Fruit fly (Drosophila melanogaster) whole organism, prepupa: ENCODE results near the gene Osi8.

ENCODE experiments used
- CG15336 ChIP-seq: fragments of 200-800 bp; sonication (Bioruptor generic); IDR thresholded peaks from 2 replicates; pipeline ENCODE4 v1.3.6; 2022; ENCODE audit warnings: missing biosample characterization, missing genetic modification characterization
- CG16779 ChIP-seq: fragments of 200-800 bp; sonication (Bioruptor generic); optimal IDR thresholded peaks from 3 replicates; lab custom pipeline; 2017; ENCODE audit warnings: missing biosample characterization, mild to moderate bottlenecking, missing genetic modification characterization
- CG3032 ChIP-seq: fragments of 200-800 bp; optimal IDR thresholded peaks from 2 replicates; lab custom pipeline; 2019; ENCODE audit warnings: missing biosample characterization, mild to moderate bottlenecking, missing genetic modification characterization, moderate library complexity
- CG3919 ChIP-seq: fragments of 200-800 bp; sonication (Bioruptor generic); optimal IDR thresholded peaks from 3 replicates; lab custom pipeline; 2016; ENCODE audit warnings: missing biosample characterization, missing genetic modification characterization
- CG6276 ChIP-seq: fragments of 200-800 bp; sonication (Bioruptor generic); optimal IDR thresholded peaks from 2 replicates; lab custom pipeline; 2017; ENCODE audit warnings: missing biosample characterization, mild to moderate bottlenecking, missing genetic modification characterization
- OdsH ChIP-seq: fragments of 200-800 bp; sonication (Bioruptor generic); optimal IDR thresholded peaks from 3 replicates; lab custom pipeline; 2016; ENCODE audit warnings: missing biosample characterization, missing genetic modification characterization
- fd59A ChIP-seq: fragments of 200-800 bp; sonication (Bioruptor generic); optimal IDR thresholded peaks from 2 replicates; lab custom pipeline; 2017; ENCODE audit warnings: missing biosample characterization, mild to moderate bottlenecking, missing genetic modification characterization, missing genetic modification reagents
- lz ChIP-seq: fragments of 200-800 bp; sonication (Bioruptor generic); optimal IDR thresholded peaks from 3 replicates; lab custom pipeline; 2016; ENCODE audit warnings: missing biosample characterization, missing genetic modification characterization
- ss ChIP-seq, 2 experiments: fragments of 200-800 bp; sonication (Bioruptor generic); optimal IDR thresholded peaks; 2 replicates in 1 of 2; 3 replicates in 1 of 2; lab custom pipeline; 2017 to 2018; ENCODE audit warnings: mild to moderate bottlenecking in 2 of 2, missing biosample characterization in 2 of 2, missing genetic modification characterization in 2 of 2, moderate library complexity in 1 of 2
- topi ChIP-seq: fragments of 200-800 bp; sonication (Bioruptor generic); optimal IDR thresholded peaks from 3 replicates; lab custom pipeline; 2016; ENCODE audit warnings: missing biosample characterization, missing genetic modification characterization

DNA sequence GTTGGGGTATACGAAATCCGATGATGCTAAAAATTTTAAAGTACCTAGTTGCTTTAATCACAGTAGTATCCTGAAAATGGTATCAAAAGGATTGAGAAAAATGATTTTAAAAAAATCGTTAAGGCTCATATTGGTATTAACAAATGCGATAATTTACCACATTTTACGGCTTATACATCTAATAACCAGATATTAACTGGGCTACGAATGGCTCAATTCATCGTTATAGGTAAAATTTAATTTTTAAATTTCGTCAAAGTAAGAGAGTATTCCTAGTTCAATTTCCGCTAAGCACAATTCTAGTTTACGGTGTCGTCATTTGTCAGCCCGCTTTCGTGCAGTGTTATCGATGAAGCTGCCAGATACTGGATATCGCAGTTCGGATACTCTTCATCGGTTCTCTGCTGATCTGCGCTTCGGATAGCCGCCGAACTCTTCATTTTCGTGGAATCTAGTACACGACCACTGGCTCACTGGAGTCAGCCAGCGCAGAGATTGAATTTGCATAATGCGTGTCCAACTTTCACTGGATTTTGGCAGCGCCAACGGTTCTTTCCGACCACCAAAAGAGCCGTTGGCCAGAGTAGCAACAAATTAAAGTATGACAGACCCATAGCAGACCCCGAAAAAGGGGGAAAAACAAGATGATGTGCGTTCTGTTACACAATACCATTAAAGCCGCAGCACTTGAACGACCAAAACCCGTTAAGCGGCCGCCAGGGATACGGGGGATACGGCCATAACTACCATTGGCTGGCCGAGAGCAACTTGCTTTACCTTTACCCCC is 25.7 kb upstream of the Osi8 start:
- TF ChIP-seq CG3919 (GFP tag; lab: Kevin White, UChicago) (peak; percentile 41), CG3032 (tag; lab: Kevin White, UChicago) (no peak), topi (GFP tag; lab: Kevin White, UChicago) (peak; percentile 0), CG15336 (GFP tag; lab: Robert Waterston, UW) (peak; percentile 31; the same call in 1 of the 2 replicates), lz (no peak), CG16779 (tag; lab: Kevin White, UChicago) (no peak), fd59A (GFP tag; lab: Kevin White, UChicago) (no peak), ss (GFP tag; optimal IDR thresholded peaks at IDR 0.05; lab: Kevin White, UChicago) (no peak), OdsH (peak; percentile 60), CG6276 (GFP tag; lab: Kevin White, UChicago) (no peak)
